Fruit fly (Drosophila melanogaster): ENCODE measurements around the gene CG4440.

- TF ChIP-seq CG12768 (GFP tag; optimal IDR thresholded peaks at IDR 0.05) (no peak), Clk (GFP tag; optimal IDR thresholded peaks at IDR 0.05) (no peak), cnc (optimal IDR thresholded peaks at IDR 0.05) (no peak), CG33017 (tag; optimal IDR thresholded peaks at IDR 0.05) (no peak), pad (GFP tag; optimal IDR thresholded peaks at IDR 0.05) (no peak), toe (GFP tag; optimal IDR thresholded peaks at IDR 0.05) (no peak), Crg-1 (GFP tag; optimal IDR thresholded peaks at IDR 0.05) (no peak), kay (GFP tag; ENCODE audit: borderline replicate concordance) (no peak), Mnt (GFP tag; optimal IDR thresholded peaks at IDR 0.05) (no peak), ovo (GFP tag; optimal IDR thresholded peaks at IDR 0.05) (no peak), bab1 (GFP tag; optimal IDR thresholded peaks at IDR 0.05) (no peak)
Observed at dm6 chr2L:16316410-16316809, 13.3 kb upstream of the CG4440 start.

Measured in whole organism, adult.